Worm (Caenorhabditis elegans) whole organism, early embryonic: ENCODE data around the gene C02H6.1.

Experiments used
- ama-1 ChIP-seq: fragments of 150-350 bp; optimal IDR thresholded peaks from 2 replicates; lab custom pipeline; 2014
- flt-1 ChIP-seq: fragments of 200-800 bp; sonication (Bioruptor generic); IDR thresholded peaks from 2 replicates; pipeline ENCODE4 v1.3.6; 2022; ENCODE audit warnings: missing genetic modification characterization, missing compliant biosample characterization
- tbx-11 ChIP-seq: fragments of 200-800 bp; sonication (Bioruptor generic); IDR thresholded peaks from 2 replicates; pipeline ENCODE4 v1.3.6; 2022; ENCODE audit warnings: missing genetic modification characterization, missing compliant biosample characterization

DNA sequence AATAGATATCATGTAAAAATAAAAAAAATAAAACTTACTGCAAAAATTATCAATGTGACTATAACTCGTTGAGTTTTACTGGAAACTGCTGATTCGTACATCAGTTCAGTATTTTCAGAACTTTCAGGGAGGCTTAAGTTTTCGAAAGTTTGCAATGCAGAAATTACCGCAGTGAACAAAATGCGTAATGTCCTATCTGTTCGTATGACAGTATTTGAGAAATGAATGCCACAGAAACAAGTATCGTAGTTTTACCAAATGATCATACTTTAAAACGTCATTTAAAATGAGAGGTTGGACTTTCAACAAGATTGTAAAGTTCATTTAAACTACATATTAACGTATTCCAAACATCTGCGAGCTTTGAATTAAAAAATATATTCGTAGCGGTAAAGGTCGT, 33.0 kb downstream of the C02H6.1 start, which contains the start of gene C03G6.21:
- TF ChIP-seq tbx-11 (no peak), ama-1 (no peak), flt-1 (GFP tag; lab: Robert Waterston, UW) (no peak)
